Worm (Caenorhabditis elegans) whole organism, young adult: ENCODE measurements around the gene tpra-1.

ENCODE experiments used
- B0035.1 ChIP-seq: sonication (generic microtip); optimal IDR thresholded peaks from 2 replicates; lab custom pipeline; 2016; ENCODE audit warnings: missing genetic modification characterization, mild to moderate bottlenecking, missing compliant biosample characterization, missing genotype, missing genetic modification reagents
- C06A6.2 ChIP-seq: fragments of 200-800 bp; sonication (Bioruptor generic); conservative IDR thresholded peaks from 2 replicates; pipeline ENCODE4 v1.3.6; 2022; ENCODE audit warnings: missing genetic modification characterization, missing compliant biosample characterization
- D2030.7 ChIP-seq: fragments of 200-800 bp; sonication (Bioruptor generic); IDR thresholded peaks from 2 replicates; pipeline ENCODE4 v1.3.6; 2022; ENCODE audit warnings: missing genetic modification reagents, missing genetic modification characterization, missing compliant biosample characterization
- F10E7.11 ChIP-seq: sonication (generic microtip); optimal IDR thresholded peaks from 2 replicates; lab custom pipeline; 2017; ENCODE audit warnings: mild to moderate bottlenecking, missing genetic modification characterization, moderate library complexity, missing compliant biosample characterization
- F39B2.1 ChIP-seq: fragments of 200-800 bp; sonication (Bioruptor generic); IDR thresholded peaks from 2 replicates; pipeline ENCODE4 v1.3.6; 2022; ENCODE audit warnings: missing genetic modification reagents, missing genetic modification characterization, missing compliant biosample characterization
- Y53G8AR.9 ChIP-seq: fragments of 200-800 bp; sonication (Bioruptor generic); conservative IDR thresholded peaks from 2 replicates; pipeline ENCODE4 v1.3.6; 2022; ENCODE audit warnings: missing genetic modification reagents, missing genetic modification characterization, missing compliant biosample characterization
- ZK185.1 ChIP-seq: sonication (generic microtip); optimal IDR thresholded peaks from 2 replicates; lab custom pipeline; 2016; ENCODE audit warnings: mild to moderate bottlenecking, missing genetic modification characterization, missing compliant biosample characterization; ENCODE audit not compliant: poor library complexity, severe bottlenecking
- akir-1 ChIP-seq: fragments of 200-800 bp; sonication (Bioruptor generic); optimal IDR thresholded peaks from 2 replicates; lab custom pipeline; 2018; ENCODE audit warnings: mild to moderate bottlenecking, missing genetic modification characterization, moderate library complexity, missing compliant biosample characterization
- aptf-2 ChIP-seq: fragments of 200-800 bp; sonication (Bioruptor generic); conservative IDR thresholded peaks from 2 replicates; pipeline ENCODE4 v1.3.6; 2022; ENCODE audit warnings: missing genetic modification reagents, missing genetic modification characterization, missing compliant biosample characterization
- bed-2 ChIP-seq: fragments of 200-800 bp; sonication (Bioruptor generic); IDR thresholded peaks from 2 replicates; pipeline ENCODE4 v1.3.6; 2022; ENCODE audit warnings: missing genetic modification reagents, missing genetic modification characterization, missing compliant biosample characterization
- cebp-1 ChIP-seq, 2 experiments: fragments of 200-800 bp in 1 of 2; sonication (Bioruptor generic) in 1 of 2; sonication (generic microtip) in 1 of 2; IDR thresholded peaks in 1 of 2; optimal IDR thresholded peaks in 1 of 2; 2 replicates each; pipeline versions ENCODE4 v1.3.6 to Lab custom; 2017 to 2022; ENCODE audit warnings: missing compliant biosample characterization in 2 of 2, missing genetic modification characterization in 2 of 2, mild to moderate bottlenecking in 1 of 2, missing genetic modification reagents in 1 of 2, moderate library complexity in 1 of 2
- cebp-2 ChIP-seq: fragments of 200-800 bp; sonication (Bioruptor generic); IDR thresholded peaks from 2 replicates; pipeline ENCODE4 v1.3.6; 2022; ENCODE audit warnings: missing genetic modification characterization, missing compliant biosample characterization
- ceh-100 ChIP-seq: fragments of 200-800 bp; sonication (Bioruptor generic); IDR thresholded peaks from 2 replicates; pipeline ENCODE4 v1.3.6; 2022; ENCODE audit warnings: missing genetic modification reagents, missing genetic modification characterization, missing compliant biosample characterization
- ceh-27 ChIP-seq: fragments of 200-800 bp; sonication (Bioruptor generic); optimal IDR thresholded peaks from 2 replicates; lab custom pipeline; 2018; ENCODE audit warnings: mild to moderate bottlenecking, missing genetic modification characterization, moderate library complexity, missing compliant biosample characterization
- ceh-79 ChIP-seq: sonication (generic microtip); optimal IDR thresholded peaks from 2 replicates; lab custom pipeline; 2017; ENCODE audit warnings: mild to moderate bottlenecking, missing genetic modification characterization, missing compliant biosample characterization
- ceh-91 ChIP-seq: fragments of 200-800 bp; sonication (Bioruptor generic); IDR thresholded peaks from 2 replicates; pipeline ENCODE4 v1.3.6; 2022; ENCODE audit warnings: missing genetic modification reagents, missing genetic modification characterization, missing compliant biosample characterization
- egl-18 ChIP-seq: fragments of 200-800 bp; sonication (Bioruptor generic); IDR thresholded peaks from 2 replicates; pipeline ENCODE4 v1.3.6; 2022; ENCODE audit warnings: missing genetic modification reagents, missing genetic modification characterization, missing compliant biosample characterization
- egrh-3 ChIP-seq: fragments of 200-800 bp; sonication (Bioruptor generic); IDR thresholded peaks from 2 replicates; pipeline ENCODE4 v1.3.6; 2022; ENCODE audit warnings: missing genetic modification reagents, missing genetic modification characterization, missing compliant biosample characterization
- ekl-4 ChIP-seq: fragments of 200-800 bp; sonication (Bioruptor generic); IDR thresholded peaks from 2 replicates; pipeline ENCODE4 v1.3.6; 2022; ENCODE audit warnings: missing genetic modification reagents, missing genetic modification characterization, missing compliant biosample characterization
- ets-4 ChIP-seq: fragments of 200-800 bp; sonication (Bioruptor generic); optimal IDR thresholded peaks from 2 replicates; lab custom pipeline; 2018; ENCODE audit warnings: mild to moderate bottlenecking, missing genetic modification characterization, missing compliant biosample characterization
- him-1 ChIP-seq: sonication (generic microtip); optimal IDR thresholded peaks from 2 replicates; lab custom pipeline; 2016; ENCODE audit warnings: missing genotype, missing genetic modification reagents, missing genetic modification characterization, missing compliant biosample characterization
- hlh-26 ChIP-seq: fragments of 200-800 bp; sonication (Bioruptor generic); conservative IDR thresholded peaks from 2 replicates; pipeline ENCODE4 v1.3.6; 2022; ENCODE audit warnings: missing genetic modification reagents, missing genetic modification characterization, missing compliant biosample characterization
- hrde-1 ChIP-seq: sonication (generic microtip); optimal IDR thresholded peaks from 2 replicates; lab custom pipeline; 2016; ENCODE audit warnings: missing genetic modification characterization, mild to moderate bottlenecking, missing compliant biosample characterization, moderate library complexity, missing genotype, missing genetic modification reagents, borderline replicate concordance
- hsf-1 ChIP-seq: fragments of 200-800 bp; sonication (Bioruptor generic); IDR thresholded peaks from 2 replicates; pipeline ENCODE4 v1.3.6; 2022; ENCODE audit warnings: missing genetic modification reagents, missing genetic modification characterization, missing compliant biosample characterization
- let-607 ChIP-seq, 2 experiments: fragments of 200-800 bp in 1 of 2; sonication (Bioruptor generic) in 1 of 2; sonication (generic microtip) in 1 of 2; optimal IDR thresholded peaks; 2 replicates each; lab custom pipeline; 2016 to 2018; ENCODE audit warnings: mild to moderate bottlenecking in 2 of 2, missing compliant biosample characterization in 2 of 2, missing genetic modification characterization in 2 of 2, moderate library complexity in 2 of 2, missing genotype in 1 of 2
- lin-26 ChIP-seq: fragments of 200-800 bp; sonication (Bioruptor generic); IDR thresholded peaks from 2 replicates; pipeline ENCODE4 v1.3.6; 2022; ENCODE audit warnings: missing genetic modification reagents, missing genetic modification characterization, missing compliant biosample characterization
- lin-35 ChIP-seq, 3 experiments: fragments of 150-350 bp in 2 of 3; sonication (generic microtip) in 1 of 3; optimal IDR thresholded peaks; 2 replicates each; lab custom pipeline; 2014 to 2018; ENCODE audit warnings: missing biosample characterization in 3 of 3, missing genetic modification characterization in 3 of 3, missing genetic modification reagents in 3 of 3
- lin-40 ChIP-seq: sonication (generic microtip); optimal IDR thresholded peaks from 2 replicates; lab custom pipeline; 2016; ENCODE audit warnings: missing genetic modification characterization, mild to moderate bottlenecking, missing compliant biosample characterization, missing genotype, missing genetic modification reagents
- lin-54 ChIP-seq: fragments of 200-800 bp; sonication (Bioruptor generic); optimal IDR thresholded peaks from 2 replicates; lab custom pipeline; 2018; ENCODE audit warnings: mild to moderate bottlenecking, missing genetic modification characterization, missing compliant biosample characterization
- madf-10 ChIP-seq: sonication (generic microtip); optimal IDR thresholded peaks from 2 replicates; lab custom pipeline; 2016; ENCODE audit warnings: mild to moderate bottlenecking, missing genetic modification characterization, missing compliant biosample characterization
- madf-3 ChIP-seq: fragments of 200-800 bp; sonication (Bioruptor generic); IDR thresholded peaks from 2 replicates; pipeline ENCODE4 v1.3.6; 2022; ENCODE audit warnings: missing genetic modification reagents, missing genetic modification characterization, missing compliant biosample characterization
- madf-6 ChIP-seq: fragments of 200-800 bp; sonication (Bioruptor generic); IDR thresholded peaks from 2 replicates; pipeline ENCODE4 v1.3.6; 2022; ENCODE audit warnings: missing genetic modification reagents, missing genetic modification characterization, missing compliant biosample characterization
- mcd-1 ChIP-seq: fragments of 200-800 bp; sonication (Bioruptor generic); IDR thresholded peaks from 2 replicates; pipeline ENCODE4 v1.3.6; 2022; ENCODE audit warnings: missing genetic modification reagents, missing genetic modification characterization, missing compliant biosample characterization
- mxl-1 ChIP-seq: sonication (generic microtip); optimal IDR thresholded peaks from 2 replicates; lab custom pipeline; 2016; ENCODE audit warnings: missing genetic modification characterization, missing compliant biosample characterization
- nhr-120 ChIP-seq: fragments of 200-800 bp; sonication (Bioruptor generic); IDR thresholded peaks from 2 replicates; pipeline ENCODE4 v1.3.6; 2022; ENCODE audit warnings: missing genetic modification characterization, missing compliant biosample characterization
- rcor-1 ChIP-seq: fragments of 200-800 bp; sonication (Bioruptor generic); IDR thresholded peaks from 2 replicates; pipeline ENCODE4 v1.3.6; 2022; ENCODE audit warnings: missing genetic modification reagents, missing genetic modification characterization, missing compliant biosample characterization
- rec-8 ChIP-seq, 2 experiments: sonication (generic microtip); optimal IDR thresholded peaks; 2 replicates each; lab custom pipeline; 2016; ENCODE audit warnings: mild to moderate bottlenecking in 2 of 2, missing genetic modification characterization in 2 of 2, missing genetic modification reagents in 2 of 2, missing genotype in 2 of 2, missing biosample characterization in 1 of 2, missing compliant biosample characterization in 1 of 2, moderate library complexity in 1 of 2
- snpc-1.3 ChIP-seq: sonication (generic microtip); optimal IDR thresholded peaks from 2 replicates; lab custom pipeline; 2017; ENCODE audit warnings: missing genetic modification characterization, mild to moderate bottlenecking, missing compliant biosample characterization, antibody characterized with exemption, moderate library complexity, missing genotype, missing genetic modification reagents; ENCODE audit not compliant: insufficient read depth
- snpc-3.4 ChIP-seq: sonication (generic microtip); optimal IDR thresholded peaks from 2 replicates; lab custom pipeline; 2017; ENCODE audit warnings: missing genetic modification characterization, mild to moderate bottlenecking, missing compliant biosample characterization, antibody characterized with exemption, moderate library complexity, missing genotype, missing genetic modification reagents
- snpc-4 ChIP-seq, 5 experiments: fragments of 150-350 bp in 1 of 5; sonication (generic microtip) in 4 of 5; optimal IDR thresholded peaks; 2 replicates each; lab custom pipeline; 2014 to 2018; ENCODE audit warnings: missing genetic modification characterization in 5 of 5, missing biosample characterization in 3 of 5, antibody characterized with exemption in 2 of 5, mild to moderate bottlenecking in 2 of 5, missing compliant biosample characterization in 2 of 5, missing genotype in 2 of 5, moderate library complexity in 2 of 5, missing genetic modification reagents in 1 of 5
- tbp1 ChIP-seq: fragments of 200-800 bp; sonication (Bioruptor generic); optimal IDR thresholded peaks from 2 replicates; lab custom pipeline; 2018; ENCODE audit warnings: mild to moderate bottlenecking, missing genetic modification characterization, missing compliant biosample characterization
- unc-130 ChIP-seq: sonication (generic microtip); optimal IDR thresholded peaks from 2 replicates; lab custom pipeline; 2016; ENCODE audit warnings: missing genetic modification reagents, missing genetic modification characterization, missing compliant biosample characterization
- ztf-26 ChIP-seq: sonication (generic microtip); optimal IDR thresholded peaks from 2 replicates; lab custom pipeline; 2017; ENCODE audit warnings: missing genetic modification characterization, missing compliant biosample characterization
- ztf-28 ChIP-seq: fragments of 200-800 bp; sonication (Bioruptor generic); IDR thresholded peaks from 2 replicates; pipeline ENCODE4 v1.3.6; 2022; ENCODE audit warnings: missing genetic modification reagents, missing genetic modification characterization, missing compliant biosample characterization

Gene tpra-1

DNA sequence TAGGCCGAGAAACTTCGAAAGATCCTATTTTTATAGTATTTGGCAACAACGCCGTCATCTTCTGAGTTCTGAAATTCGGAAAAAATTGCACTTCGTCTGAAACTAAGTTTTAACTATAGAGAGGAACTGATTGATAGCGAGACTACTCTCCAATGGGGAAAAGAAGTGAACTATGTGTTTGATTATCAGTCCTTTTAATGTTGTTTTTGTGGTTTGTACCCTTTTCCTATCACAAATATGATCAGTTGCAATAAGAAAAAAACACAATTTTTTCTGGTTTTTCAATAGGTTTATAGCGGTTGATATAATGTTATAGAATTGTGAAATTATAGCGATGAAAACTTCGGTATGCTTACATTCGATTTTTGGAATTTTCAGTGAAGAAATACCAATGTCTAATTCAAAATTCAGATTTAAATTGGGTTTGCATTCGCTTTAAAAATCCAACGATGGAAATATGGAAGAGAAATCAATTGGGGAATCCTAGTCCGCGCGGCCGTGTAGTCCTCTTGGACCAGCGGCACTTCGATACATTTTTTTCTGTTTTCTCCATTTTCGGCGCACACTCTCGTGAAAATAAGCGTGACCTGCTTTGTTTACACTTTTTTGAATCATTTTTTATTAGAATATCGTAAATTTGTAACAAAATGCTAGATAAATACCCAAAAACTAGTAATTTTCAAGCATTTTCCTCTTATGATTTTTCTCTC lies 17.1 kb downstream of the tpra-1 start, which contains the start of gene C53B4.3:
TSS of gene C53B4.3 (minus strand) at position 464 of the 710 bp plus-strand sequence.
- TF ChIP-seq madf-3 (no peak), egrh-3 (no peak), hsf-1 (no peak), B0035.1 (tag; lab: Kevin White, UChicago) (peak; percentile 13), lin-40 (tag; lab: Kevin White, UChicago) (peak; percentile 72), hrde-1 (tag; lab: Kevin White, UChicago) (peak; percentile 37), cebp-2 (GFP tag; lab: Robert Waterston, UW) (no peak), hlh-26 (GFP tag; lab: Robert Waterston, UW) (no peak), mcd-1 (GFP tag; lab: Robert Waterston, UW) (peak; percentile 64), madf-10 (peak; percentile 19), him-1 (peak; percentile 37), nhr-120 (GFP tag; lab: Robert Waterston, UW) (no peak), lin-26 (no peak), ekl-4 (GFP tag; lab: Robert Waterston, UW) (no peak), lin-35 (GFP tag; optimal IDR thresholded peaks at IDR 0.05; lab: Kevin White, UChicago) (peak in 1 of 3 experiments; percentile 47), snpc-1.3 (tag; lab: Kevin White, UChicago) (peak; percentile 31), D2030.7 (GFP tag; lab: Robert Waterston, UW) (peak; percentile 61), ztf-26 (peak; percentile 16), cebp-1 (GFP tag; IDR thresholded peaks at IDR 0.05; lab: Robert Waterston, UW) (no peak), cebp-1 (tag; optimal IDR thresholded peaks at IDR 0.05; lab: Kevin White, UChicago) (peak; percentile 47), rec-8 (tag; optimal IDR thresholded peaks at IDR 0.05; lab: Kevin White, UChicago) (peak in 1 of 2 experiments; percentile 57), rcor-1 (GFP tag; lab: Robert Waterston, UW) (0 out of 2 replicates have a peak, but pooled peaks have one; percentile 13), let-607 (tag; optimal IDR thresholded peaks at IDR 0.05; lab: Kevin White, UChicago) (peak in 1 of 2 experiments; percentile 55), aptf-2 (GFP tag; lab: Robert Waterston, UW) (0 out of 2 replicates have a peak, but pooled peaks have one; percentile 39), tbp1 (GFP tag; lab: Kevin White, UChicago) (peak; percentile 30), mxl-1 (tag; lab: Kevin White, UChicago) (no peak), F39B2.1 (GFP tag; lab: Robert Waterston, UW) (no peak), egl-18 (GFP tag; lab: Robert Waterston, UW) (no peak), ZK185.1 (peak; percentile 87), ceh-100 (GFP tag; lab: Robert Waterston, UW) (no peak), bed-2 (GFP tag; lab: Robert Waterston, UW) (peak; percentile 90), ztf-28 (GFP tag; lab: Robert Waterston, UW) (0 out of 2 replicates have a peak, but pooled peaks have one; percentile 37), ets-4 (GFP tag; lab: Kevin White, UChicago) (no peak), Y53G8AR.9 (GFP tag; lab: Robert Waterston, UW) (0 out of 2 replicates have a peak, but pooled peaks have one; percentile 44), C06A6.2 (no peak), snpc-4 (GFP tag; optimal IDR thresholded peaks at IDR 0.05; lab: Kevin White, UChicago) (peak; percentile 38), snpc-4 (tag; optimal IDR thresholded peaks at IDR 0.05; lab: Kevin White, UChicago) (peak in 3 of 4 experiments; percentile 25 to 51 (median 36)), madf-6 (GFP tag; lab: Robert Waterston, UW) (peak; percentile 67; the same call in 1 of the 2 replicates), ceh-27 (GFP tag; lab: Kevin White, UChicago) (peak; percentile 82), ceh-79 (tag; lab: Kevin White, UChicago) (no peak), lin-54 (peak; percentile 43), ceh-91 (peak; percentile 24; the same call in 1 of the 2 replicates), unc-130 (peak; percentile 49), snpc-3.4 (tag; lab: Kevin White, UChicago) (peak; percentile 36), akir-1 (peak; percentile 36), F10E7.11 (tag; lab: Kevin White, UChicago) (no peak)
